Fruit fly (Drosophila melanogaster) whole organism, embryonic: ENCODE measurements around the gene CG10560.

Experiments used
- Abd-B ChIP-seq: fragments of 200-800 bp; sonication (Bioruptor generic); optimal IDR thresholded peaks from 2 replicates; lab custom pipeline; 2018; ENCODE audit warnings: missing biosample characterization, mild to moderate bottlenecking, missing genetic modification characterization, moderate library complexity
- BtbVII ChIP-seq: fragments of 200-800 bp; sonication (Bioruptor generic); optimal IDR thresholded peaks from 3 replicates; lab custom pipeline; 2017; ENCODE audit warnings: missing biosample characterization, mild to moderate bottlenecking, missing genetic modification characterization
- CG12219 ChIP-seq: fragments of 200-800 bp; sonication (Bioruptor generic); optimal IDR thresholded peaks from 3 replicates; lab custom pipeline; 2018; ENCODE audit warnings: missing biosample characterization, mild to moderate bottlenecking, missing genetic modification characterization
- CG13424 ChIP-seq: fragments of 200-800 bp; sonication (Bioruptor generic); optimal IDR thresholded peaks from 2 replicates; lab custom pipeline; 2019; ENCODE audit warnings: missing biosample characterization, mild to moderate bottlenecking, missing genetic modification characterization, moderate library complexity
- CG1529 ChIP-seq: fragments of 200-800 bp; sonication (Bioruptor generic); optimal IDR thresholded peaks from 3 replicates; lab custom pipeline; 2018; ENCODE audit warnings: missing biosample characterization, missing genetic modification characterization
- CG17612 ChIP-seq: fragments of 200-800 bp; sonication (Bioruptor generic); IDR thresholded peaks from 2 replicates; pipeline ENCODE4 v1.3.6; 2022; ENCODE audit warnings: missing biosample characterization, missing genetic modification characterization
- CG18011 ChIP-seq: fragments of 200-800 bp; sonication (Bioruptor generic); optimal IDR thresholded peaks from 2 replicates; lab custom pipeline; 2017; ENCODE audit warnings: missing biosample characterization, missing genetic modification characterization, mild to moderate bottlenecking, moderate library complexity, missing genotype
- CG18262 ChIP-seq: fragments of 200-800 bp; optimal IDR thresholded peaks from 3 replicates; lab custom pipeline; 2019; ENCODE audit warnings: missing biosample characterization, mild to moderate bottlenecking, missing genetic modification characterization, moderate library complexity
- CG18619 ChIP-seq: fragments of 200-800 bp; sonication (Bioruptor generic); optimal IDR thresholded peaks from 3 replicates; lab custom pipeline; 2017; ENCODE audit warnings: missing biosample characterization, mild to moderate bottlenecking, missing genetic modification characterization
- CG3163 ChIP-seq: fragments of 200-800 bp; sonication (Bioruptor generic); optimal IDR thresholded peaks from 3 replicates; lab custom pipeline; 2016; ENCODE audit warnings: missing biosample characterization, missing genetic modification characterization
- CG34376 ChIP-seq: fragments of 200-800 bp; sonication (Bioruptor generic); optimal IDR thresholded peaks from 2 replicates; lab custom pipeline; 2018; ENCODE audit warnings: missing biosample characterization, mild to moderate bottlenecking, missing genetic modification characterization
- CG3838 ChIP-seq: fragments of 200-800 bp; sonication (Bioruptor generic); optimal IDR thresholded peaks from 3 replicates; lab custom pipeline; 2016; ENCODE audit warnings: missing biosample characterization, missing genetic modification characterization
- CG5180 ChIP-seq: fragments of 200-800 bp; sonication (Bioruptor generic); optimal IDR thresholded peaks from 3 replicates; lab custom pipeline; 2017; ENCODE audit warnings: missing biosample characterization, missing genetic modification characterization, mild to moderate bottlenecking, moderate library complexity, missing genetic modification reagents
- CG5245 ChIP-seq: fragments of 200-800 bp; sonication (Bioruptor generic); optimal IDR thresholded peaks from 3 replicates; lab custom pipeline; 2016; ENCODE audit warnings: missing biosample characterization, missing genetic modification characterization
- CG5953 ChIP-seq: fragments of 200-800 bp; sonication (Bioruptor generic); IDR thresholded peaks from 2 replicates; pipeline ENCODE4 v1.3.6; 2022; ENCODE audit warnings: missing biosample characterization, missing genetic modification characterization
- CG7372 ChIP-seq: fragments of 200-800 bp; sonication (Bioruptor generic); IDR thresholded peaks from 2 replicates; pipeline ENCODE4 v1.3.6; 2022; ENCODE audit warnings: missing biosample characterization, missing genetic modification characterization
- CG7786 ChIP-seq: fragments of 200-800 bp; sonication (Bioruptor generic); optimal IDR thresholded peaks from 2 replicates; lab custom pipeline; 2016; ENCODE audit warnings: missing biosample characterization, missing genetic modification characterization
- CG9797 ChIP-seq: fragments of 200-800 bp; sonication (Bioruptor generic); optimal IDR thresholded peaks from 3 replicates; lab custom pipeline; 2018; ENCODE audit warnings: missing biosample characterization, mild to moderate bottlenecking, missing genetic modification characterization
- Dbx ChIP-seq: fragments of 200-800 bp; sonication (Bioruptor generic); IDR thresholded peaks from 3 replicates; pipeline ENCODE4 v1.3.6; 2022; ENCODE audit warnings: missing biosample characterization, missing genetic modification characterization
- Dfd ChIP-seq, 2 experiments: fragments of >200 bp; optimal IDR thresholded peaks; 2 replicates each; lab custom pipeline; 2017; ENCODE audit warnings: missing biosample characterization in 2 of 2, missing genetic modification characterization in 2 of 2
- E2f1 ChIP-seq: fragments of 200-800 bp; sonication (Bioruptor generic); IDR thresholded peaks from 2 replicates; pipeline ENCODE4 v1.3.6; 2022; ENCODE audit warnings: missing biosample characterization, missing genetic modification characterization
- Elba2 ChIP-seq: fragments of 200-800 bp; sonication (Bioruptor generic); optimal IDR thresholded peaks from 3 replicates; lab custom pipeline; 2016; ENCODE audit warnings: missing biosample characterization, missing genetic modification characterization
- Gsc ChIP-seq: fragments of 200-800 bp; sonication (Bioruptor generic); IDR thresholded peaks from 2 replicates; pipeline ENCODE4 v1.3.6; 2022; ENCODE audit warnings: missing biosample characterization, missing genetic modification characterization
- HLH54F ChIP-seq: fragments of 200-800 bp; sonication (Bioruptor generic); optimal IDR thresholded peaks from 3 replicates; lab custom pipeline; 2016; ENCODE audit warnings: missing biosample characterization, missing genetic modification characterization
- Hmx ChIP-seq: fragments of 200-800 bp; sonication (Bioruptor generic); optimal IDR thresholded peaks from 2 replicates; lab custom pipeline; 2016; ENCODE audit warnings: missing biosample characterization, missing genetic modification characterization
- MBD-R2 ChIP-seq: fragments of 200-800 bp; sonication (Bioruptor generic); IDR thresholded peaks from 2 replicates; pipeline ENCODE4 v1.3.6; 2022; ENCODE audit warnings: missing biosample characterization, missing genetic modification characterization
- Myb ChIP-seq: fragments of 200-800 bp; sonication (Bioruptor generic); optimal IDR thresholded peaks from 2 replicates; lab custom pipeline; 2016; ENCODE audit warnings: missing biosample characterization, missing genetic modification characterization
- NFAT ChIP-seq: fragments of 200-800 bp; sonication (Bioruptor generic); IDR thresholded peaks from 2 replicates; pipeline ENCODE4 v1.3.6; 2022; ENCODE audit warnings: missing biosample characterization, missing genetic modification characterization
- Neu2 ChIP-seq: fragments of 200-800 bp; sonication (Bioruptor generic); optimal IDR thresholded peaks from 3 replicates; lab custom pipeline; 2016; ENCODE audit warnings: missing biosample characterization, missing genetic modification characterization, borderline replicate concordance
- Oaz ChIP-seq: fragments of 200-800 bp; sonication (Bioruptor generic); IDR thresholded peaks from 2 replicates; pipeline ENCODE4 v1.3.6; 2022; ENCODE audit warnings: missing biosample characterization, missing genetic modification characterization
- Pdp1 ChIP-seq, 2 experiments: fragments of 200-800 bp; sonication (Bioruptor generic); optimal IDR thresholded peaks; 3 replicates each; lab custom pipeline; 2016; ENCODE audit warnings: missing biosample characterization in 2 of 2, missing genetic modification characterization in 2 of 2, mild to moderate bottlenecking in 1 of 2, moderate library complexity in 1 of 2
- Sry-β ChIP-seq: fragments of 200-800 bp; sonication (Bioruptor generic); optimal IDR thresholded peaks from 2 replicates; lab custom pipeline; 2018; ENCODE audit warnings: missing biosample characterization, mild to moderate bottlenecking, missing genetic modification characterization, moderate library complexity
- Xbp1 ChIP-seq: fragments of 200-800 bp; sonication (Bioruptor generic); optimal IDR thresholded peaks from 3 replicates; lab custom pipeline; 2016; ENCODE audit warnings: missing biosample characterization, mild to moderate bottlenecking, missing genetic modification characterization
- ab ChIP-seq: fragments of 200-800 bp; sonication (Bioruptor generic); optimal IDR thresholded peaks from 2 replicates; lab custom pipeline; 2016; ENCODE audit warnings: missing biosample characterization, missing genetic modification characterization
- az2 ChIP-seq: fragments of 200-800 bp; sonication (Bioruptor generic); optimal IDR thresholded peaks from 3 replicates; lab custom pipeline; 2016; ENCODE audit warnings: missing biosample characterization, missing genetic modification characterization
- bab2 ChIP-seq: fragments of 200-800 bp; sonication (Bioruptor generic); optimal IDR thresholded peaks from 2 replicates; lab custom pipeline; 2016; ENCODE audit warnings: missing biosample characterization, missing genetic modification characterization
- bigmax ChIP-seq: fragments of 200-800 bp; sonication (Bioruptor generic); optimal IDR thresholded peaks from 2 replicates; lab custom pipeline; 2018; ENCODE audit warnings: missing biosample characterization, mild to moderate bottlenecking, missing genetic modification characterization
- bsh ChIP-seq, 2 experiments: fragments of 200-800 bp; sonication (Bioruptor generic); optimal IDR thresholded peaks; 2 replicates each; lab custom pipeline; 2017 to 2018; ENCODE audit warnings: mild to moderate bottlenecking in 2 of 2, missing biosample characterization in 2 of 2, missing genetic modification characterization in 2 of 2, moderate library complexity in 1 of 2
- chif ChIP-seq, 2 experiments: fragments of 200-800 bp; sonication (Bioruptor generic); optimal IDR thresholded peaks; 3 replicates each; lab custom pipeline; 2016; ENCODE audit warnings: missing biosample characterization in 2 of 2, missing genetic modification characterization in 2 of 2
- fu2 ChIP-seq: fragments of 200-800 bp; sonication (Bioruptor generic); optimal IDR thresholded peaks from 2 replicates; lab custom pipeline; 2016; ENCODE audit warnings: missing biosample characterization, missing genetic modification characterization
- lilli ChIP-seq: fragments of 200-800 bp; sonication (Bioruptor generic); optimal IDR thresholded peaks from 3 replicates; lab custom pipeline; 2016; ENCODE audit warnings: missing biosample characterization, missing genetic modification characterization
- luna ChIP-seq: fragments of 200-800 bp; sonication (Bioruptor generic); optimal IDR thresholded peaks from 2 replicates; lab custom pipeline; 2016; ENCODE audit warnings: missing biosample characterization, missing genetic modification characterization
- maf-S ChIP-seq: fragments of 200-800 bp; sonication (Bioruptor generic); optimal IDR thresholded peaks from 2 replicates; lab custom pipeline; 2016; ENCODE audit warnings: missing biosample characterization, missing genetic modification characterization
- odd ChIP-seq: fragments of 200-800 bp; sonication (Bioruptor generic); optimal IDR thresholded peaks from 2 replicates; lab custom pipeline; 2017; ENCODE audit warnings: missing biosample characterization, mild to moderate bottlenecking, missing genetic modification characterization
- pnt ChIP-seq: fragments of 200-800 bp; sonication (Bioruptor generic); optimal IDR thresholded peaks from 3 replicates; lab custom pipeline; 2016; ENCODE audit warnings: missing biosample characterization, missing genetic modification characterization
- scrt ChIP-seq: fragments of 200-800 bp; sonication (Bioruptor generic); optimal IDR thresholded peaks from 2 replicates; lab custom pipeline; 2018; ENCODE audit warnings: missing biosample characterization, mild to moderate bottlenecking, missing genetic modification characterization, moderate library complexity
- sna ChIP-seq: fragments of 200-800 bp; sonication (Bioruptor generic); IDR thresholded peaks from 2 replicates; pipeline ENCODE4 v1.3.6; 2022; ENCODE audit warnings: missing biosample characterization, missing genetic modification characterization; ENCODE audit not compliant: partially characterized antibody
- stc ChIP-seq: fragments of 200-800 bp; sonication (Bioruptor generic); IDR thresholded peaks from 2 replicates; pipeline ENCODE4 v1.3.6; 2022; ENCODE audit warnings: missing biosample characterization, missing genetic modification characterization
- tll ChIP-seq, 2 experiments: fragments of 200-800 bp in 1 of 2; fragments of >200 bp in 1 of 2; sonication (Bioruptor generic) in 1 of 2; optimal IDR thresholded peaks; 2 replicates each; lab custom pipeline; 2017 to 2019; ENCODE audit warnings: missing biosample characterization in 2 of 2, missing genetic modification characterization in 2 of 2, mild to moderate bottlenecking in 1 of 2, moderate library complexity in 1 of 2
- ttk ChIP-seq: fragments of 200-800 bp; sonication (Bioruptor generic); IDR thresholded peaks from 2 replicates; pipeline ENCODE4 v2.1.2; 2022; ENCODE audit warnings: missing biosample characterization, missing genetic modification characterization

The CG10560 gene

dm6 chr3R:25335065-25335464 is 15.2 kb upstream of the CG10560 start, which contains the start of the genes CG10669 and CG11902 (continued):
- TF ChIP-seq CG5245 (GFP tag; lab: Kevin White, UChicago) (no peak), CG13424 (tag; lab: Kevin White, UChicago) (no peak), Dfd (GFP tag; optimal IDR thresholded peaks at IDR 0.05; lab: Kevin White, UChicago) (no peak), CG7786 (GFP tag; lab: Kevin White, UChicago) (no peak), Abd-B (GFP tag; lab: Kevin White, UChicago) (no peak), tll (GFP tag; optimal IDR thresholded peaks at IDR 0.05; lab: Kevin White, UChicago) (no peak), CG5953 (GFP tag; lab: Robert Waterston, UW) (no peak), bab2 (no peak), CG12219 (GFP tag; lab: Kevin White, UChicago) (no peak), lilli (no peak), NFAT (GFP tag; lab: Robert Waterston, UW) (no peak), Gsc (GFP tag; lab: Robert Waterston, UW) (no peak), BtbVII (GFP tag; lab: Kevin White, UChicago) (no peak), CG3163 (GFP tag; lab: Kevin White, UChicago) (no peak), maf-S (GFP tag; lab: Kevin White, UChicago) (no peak), scrt (peak; percentile 23), Sry-β (GFP tag; lab: Kevin White, UChicago) (no peak), bsh (GFP tag; optimal IDR thresholded peaks at IDR 0.05; lab: Kevin White, UChicago) (no peak), ttk (no peak), CG1529 (GFP tag; lab: Kevin White, UChicago) (no peak), MBD-R2 (GFP tag; lab: Robert Waterston, UW) (peak; percentile 97), luna (GFP tag; lab: Kevin White, UChicago) (no peak), CG34376 (GFP tag; lab: Kevin White, UChicago) (no peak), odd (GFP tag; lab: Kevin White, UChicago) (no peak), CG18262 (tag; lab: Kevin White, UChicago) (no peak), Myb (no peak), Elba2 (GFP tag; lab: Kevin White, UChicago) (peak; percentile 18), Hmx (GFP tag; lab: Kevin White, UChicago) (no peak), HLH54F (GFP tag; lab: Kevin White, UChicago) (no peak), CG7372 (GFP tag; lab: Robert Waterston, UW) (no peak), CG5180 (GFP tag; lab: Kevin White, UChicago) (no peak), CG9797 (GFP tag; lab: Kevin White, UChicago) (peak; percentile 60), CG3838 (GFP tag; lab: Kevin White, UChicago) (no peak), sna (GFP tag; lab: Robert Waterston, UW) (peak; percentile 41; the same call in 1 of the 2 replicates), pnt (no peak), Xbp1 (no peak), az2 (GFP tag; lab: Kevin White, UChicago) (no peak), Oaz (no peak), CG18619 (GFP tag; lab: Kevin White, UChicago) (no peak), Pdp1 (GFP tag; optimal IDR thresholded peaks at IDR 0.05; lab: Kevin White, UChicago) (no peak), Neu2 (GFP tag; lab: Kevin White, UChicago) (no peak), stc (no peak), ab (no peak), E2f1 (GFP tag; lab: Robert Waterston, UW) (no peak), bigmax (GFP tag; lab: Kevin White, UChicago) (peak; percentile 3), fu2 (no peak), Dbx (GFP tag; lab: Robert Waterston, UW) (no peak), CG17612 (GFP tag; lab: Robert Waterston, UW) (no peak), CG18011 (no peak), chif (GFP tag; optimal IDR thresholded peaks at IDR 0.05; lab: Kevin White, UChicago) (no peak)
